Worm (Caenorhabditis elegans) whole organism, L4 larva: ENCODE results near the gene srx-4.

Experiments
- T20F7.1 ChIP-seq: fragments of 200-800 bp; sonication (Bioruptor generic); optimal IDR thresholded peaks from 2 replicates; lab custom pipeline; 2018; ENCODE audit warnings: mild to moderate bottlenecking, missing genetic modification characterization, missing compliant biosample characterization
- lsy-2 ChIP-seq, 2 experiments: fragments of 150-350 bp in 1 of 2; sonication (generic microtip) in 1 of 2; optimal IDR thresholded peaks; 2 replicates each; lab custom pipeline; 2014 to 2017; ENCODE audit warnings: missing biosample characterization in 2 of 2, missing genetic modification characterization in 2 of 2
- unc-130 ChIP-seq: sonication (generic microtip); optimal IDR thresholded peaks from 2 replicates; lab custom pipeline; 2016; ENCODE audit warnings: missing genetic modification reagents, missing genetic modification characterization, missing compliant biosample characterization

- TF ChIP-seq lsy-2 (tag; optimal IDR thresholded peaks at IDR 0.05; lab: Kevin White, UChicago) (no peak), T20F7.1 (GFP tag; lab: Kevin White, UChicago) (no peak), unc-130 (GFP tag; lab: Kevin White, UChicago) (no peak)
Observed at ce11 chrV:736171-736570, 43.6 kb upstream of the srx-4 start, which contains the start of gene srj-25.
